Fruit fly (Drosophila melanogaster): ENCODE results near the gene flr.

dm6 chr3L:13378202-13378601 is 34.4 kb upstream of the flr start, which contains the start of gene SNCF:
- TF ChIP-seq CG13204 (GFP tag; optimal IDR thresholded peaks at IDR 0.05) (no peak), Ets98B (GFP tag; IDR thresholded peaks at IDR 0.05) (no peak), EcR (GFP tag; optimal IDR thresholded peaks at IDR 0.05) (no peak), D1 (tag; optimal IDR thresholded peaks at IDR 0.05) (no peak), fd96Ca (GFP tag; IDR thresholded peaks at IDR 0.05) (no peak)

All from whole organism, pupa.